Worm (Caenorhabditis elegans) whole organism, L3 larva: Measurements from ENCODE around the gene T20D4.7.
"Not testable (repeated sequence)": the region's sequence is repeated elsewhere in the genome, so short reads cannot be mapped to it uniquely, and the experiment has no call there.

Experiments used
- R02D3.7 ChIP-seq: fragments of 150-350 bp; optimal IDR thresholded peaks from 2 replicates; lab custom pipeline; 2014; ENCODE audit warnings: missing biosample characterization, missing genetic modification characterization
- ZK546.5 ChIP-seq: sonication (generic microtip); optimal IDR thresholded peaks from 2 replicates; lab custom pipeline; 2017; ENCODE audit warnings: missing biosample characterization, missing genetic modification characterization
- aly-2 ChIP-seq: fragments of 150-350 bp; optimal IDR thresholded peaks from 2 replicates; lab custom pipeline; 2014; ENCODE audit warnings: missing biosample characterization, missing genetic modification characterization
- ceh-28 ChIP-seq: fragments of 150-350 bp; optimal IDR thresholded peaks from 2 replicates; lab custom pipeline; 2014; ENCODE audit warnings: missing biosample characterization, missing genetic modification reagents, missing genetic modification characterization
- ceh-82 ChIP-seq: fragments of 150-350 bp; optimal IDR thresholded peaks from 2 replicates; lab custom pipeline; 2014; ENCODE audit warnings: missing biosample characterization, missing genetic modification characterization
- ceh-9 ChIP-seq: sonication (generic microtip); optimal IDR thresholded peaks from 2 replicates; lab custom pipeline; 2018; ENCODE audit warnings: missing biosample characterization, missing genetic modification characterization
- daf-12 ChIP-seq: fragments of 150-350 bp; optimal IDR thresholded peaks from 2 replicates; lab custom pipeline; 2014; ENCODE audit warnings: missing biosample characterization, missing genetic modification reagents, missing genetic modification characterization
- egl-5 ChIP-seq: fragments of 150-350 bp; optimal IDR thresholded peaks from 2 replicates; lab custom pipeline; 2017; ENCODE audit warnings: missing biosample characterization, missing genetic modification reagents, missing genetic modification characterization, inconsistent platforms
- elt-1 ChIP-seq: fragments of 150-350 bp; optimal IDR thresholded peaks from 2 replicates; lab custom pipeline; 2014; ENCODE audit warnings: missing biosample characterization, missing genetic modification characterization
- elt-2 ChIP-seq: sonication (generic microtip); optimal IDR thresholded peaks from 2 replicates; lab custom pipeline; 2016; ENCODE audit warnings: missing genetic modification reagents, mild to moderate bottlenecking, missing genetic modification characterization, missing compliant biosample characterization
- elt-3 ChIP-seq, 3 experiments: fragments of 150-350 bp in 1 of 3; sonication (generic microtip) in 2 of 3; optimal IDR thresholded peaks; 2 replicates in 2 of 3; 4 replicates in 1 of 3; lab custom pipeline; 2014 to 2017; ENCODE audit warnings: missing biosample characterization in 3 of 3, missing genetic modification characterization in 3 of 3
- eor-1 ChIP-seq, 2 experiments: fragments of 150-350 bp; optimal IDR thresholded peaks; 2 replicates each; lab custom pipeline; 2014 to 2018; ENCODE audit warnings: missing biosample characterization in 2 of 2, missing genetic modification characterization in 2 of 2
- fkh-10 ChIP-seq: sonication (generic microtip); optimal IDR thresholded peaks from 2 replicates; lab custom pipeline; 2017; ENCODE audit warnings: missing biosample characterization, missing genetic modification reagents, missing genetic modification characterization
- fkh-2 ChIP-seq: fragments of 150-350 bp; optimal IDR thresholded peaks from 2 replicates; lab custom pipeline; 2014; ENCODE audit warnings: missing biosample characterization, missing genetic modification reagents, missing genetic modification characterization
- hmg-11 ChIP-seq: sonication (generic microtip); optimal IDR thresholded peaks from 2 replicates; lab custom pipeline; 2016; ENCODE audit warnings: missing genetic modification characterization, missing compliant biosample characterization
- jun-1 ChIP-seq: fragments of 150-350 bp; optimal IDR thresholded peaks from 2 replicates; lab custom pipeline; 2014; ENCODE audit warnings: missing biosample characterization, missing genetic modification reagents, missing genetic modification characterization
- lin-15B ChIP-seq: fragments of 150-350 bp; optimal IDR thresholded peaks from 2 replicates; lab custom pipeline; 2014; ENCODE audit warnings: missing biosample characterization, missing genetic modification characterization
- lsy-12 ChIP-seq: sonication (generic microtip); optimal IDR thresholded peaks from 2 replicates; lab custom pipeline; 2016; ENCODE audit warnings: mild to moderate bottlenecking, missing genetic modification characterization, missing compliant biosample characterization
- mdl-1 ChIP-seq: fragments of 150-350 bp; optimal IDR thresholded peaks from 2 replicates; lab custom pipeline; 2014; ENCODE audit warnings: missing biosample characterization, missing genetic modification characterization
- nfya-1 ChIP-seq: sonication (generic microtip); optimal IDR thresholded peaks from 2 replicates; lab custom pipeline; 2017; ENCODE audit warnings: missing genetic modification characterization, mild to moderate bottlenecking, missing compliant biosample characterization, antibody characterized with exemption, moderate library complexity; ENCODE audit not compliant: insufficient read depth
- nhr-12 ChIP-seq: fragments of 150-350 bp; optimal IDR thresholded peaks from 2 replicates; lab custom pipeline; 2014; ENCODE audit warnings: missing biosample characterization, missing genetic modification characterization
- nhr-237 ChIP-seq: fragments of 150-350 bp; optimal IDR thresholded peaks from 2 replicates; lab custom pipeline; 2014; ENCODE audit warnings: missing biosample characterization, missing genetic modification characterization
- nhr-25 ChIP-seq: sonication (generic microtip); optimal IDR thresholded peaks from 2 replicates; lab custom pipeline; 2017; ENCODE audit warnings: missing biosample characterization, missing genetic modification characterization
- nhr-28 ChIP-seq: fragments of 150-350 bp; optimal IDR thresholded peaks from 2 replicates; lab custom pipeline; 2014; ENCODE audit warnings: missing biosample characterization, missing genetic modification characterization
- nhr-43 ChIP-seq: sonication (generic microtip); optimal IDR thresholded peaks from 2 replicates; lab custom pipeline; 2016; ENCODE audit warnings: mild to moderate bottlenecking, missing genetic modification characterization, missing compliant biosample characterization; ENCODE audit not compliant: poor library complexity, severe bottlenecking
- nhr-67 ChIP-seq: fragments of 150-350 bp; optimal IDR thresholded peaks from 2 replicates; lab custom pipeline; 2014; ENCODE audit warnings: missing biosample characterization, missing genetic modification characterization
- nhr-76 ChIP-seq: fragments of 150-350 bp; sonication (generic microtip); optimal IDR thresholded peaks from 5 replicates; lab custom pipeline; 2014; ENCODE audit warnings: missing biosample characterization, missing genetic modification characterization
- nhr-77 ChIP-seq: fragments of 150-350 bp; optimal IDR thresholded peaks from 2 replicates; lab custom pipeline; 2014; ENCODE audit warnings: missing biosample characterization, missing genetic modification characterization
- pha-4 ChIP-seq: fragments of 150-350 bp; optimal IDR thresholded peaks from 2 replicates; lab custom pipeline; 2014; ENCODE audit warnings: missing biosample characterization, missing genetic modification reagents, missing genetic modification characterization
- sea-2 ChIP-seq: fragments of 150-350 bp; sonication (generic microtip); optimal IDR thresholded peaks from 4 replicates; lab custom pipeline; 2014; ENCODE audit warnings: missing biosample characterization, missing genetic modification reagents, missing genetic modification characterization
- skn-1 ChIP-seq: fragments of 150-350 bp; optimal IDR thresholded peaks from 2 replicates; lab custom pipeline; 2014; ENCODE audit warnings: missing biosample characterization, missing genetic modification characterization
- snpc-4 ChIP-seq: fragments of 150-350 bp; optimal IDR thresholded peaks from 2 replicates; lab custom pipeline; 2014; ENCODE audit warnings: missing biosample characterization, missing genetic modification characterization
- unc-39 ChIP-seq: sonication (generic microtip); optimal IDR thresholded peaks from 4 replicates; lab custom pipeline; 2017; ENCODE audit warnings: missing biosample characterization, missing genetic modification characterization
- unc-62 ChIP-seq: fragments of 150-350 bp; sonication (generic microtip); optimal IDR thresholded peaks from 4 replicates; lab custom pipeline; 2014; ENCODE audit warnings: missing biosample characterization, missing genetic modification reagents, missing genetic modification characterization
- ztf-11 ChIP-seq: fragments of 150-350 bp; optimal IDR thresholded peaks from 2 replicates; lab custom pipeline; 2014; ENCODE audit warnings: missing biosample characterization, missing genetic modification characterization

The T20D4.7 gene

DNA sequence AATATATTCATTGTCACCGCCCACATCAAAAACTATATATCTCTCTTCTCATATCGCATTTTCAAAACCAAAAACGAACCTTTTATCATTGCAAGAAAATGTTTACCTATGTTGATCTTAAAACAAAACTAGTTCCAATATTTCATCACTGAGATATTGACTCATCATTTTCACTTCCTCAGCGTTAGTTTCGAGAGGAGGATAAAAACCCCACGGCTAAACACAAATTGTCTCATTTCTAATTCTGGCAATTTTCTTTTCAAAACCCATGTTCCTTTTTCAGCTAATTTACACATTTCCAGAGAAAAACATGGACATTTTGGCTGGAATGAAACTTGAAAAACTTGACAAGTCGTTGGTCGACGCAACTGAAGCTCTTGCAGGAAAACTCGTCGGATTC, at the start of gene T20D4.7:
TSS of gene T20D4.7 (plus strand) at position 301 of the 400 bp plus-strand sequence.
- TF ChIP-seq R02D3.7 (tag; lab: Kevin White, UChicago) = no peak
- no peak for TF ChIP-seq fkh-10 (GFP tag; lab: Kevin White, UChicago)
- no peak for TF ChIP-seq ceh-82
- TF ChIP-seq skn-1 = no peak
- TF ChIP-seq daf-12 (tag; lab: Kevin White, UChicago) = no peak
- no peak for TF ChIP-seq nhr-43 (tag; lab: Kevin White, UChicago)
- TF ChIP-seq elt-3 (tag; optimal IDR thresholded peaks at IDR 0.05; lab: Kevin White, UChicago) = no peak
- no peak for TF ChIP-seq ceh-28 (tag; lab: Kevin White, UChicago)
- no peak for TF ChIP-seq ceh-9
- no peak for TF ChIP-seq pha-4 (tag; lab: Kevin White, UChicago)
- no peak for TF ChIP-seq snpc-4 (tag; lab: Kevin White, UChicago)
- TF ChIP-seq elt-2 (tag; lab: Kevin White, UChicago) = no peak

DNA sequence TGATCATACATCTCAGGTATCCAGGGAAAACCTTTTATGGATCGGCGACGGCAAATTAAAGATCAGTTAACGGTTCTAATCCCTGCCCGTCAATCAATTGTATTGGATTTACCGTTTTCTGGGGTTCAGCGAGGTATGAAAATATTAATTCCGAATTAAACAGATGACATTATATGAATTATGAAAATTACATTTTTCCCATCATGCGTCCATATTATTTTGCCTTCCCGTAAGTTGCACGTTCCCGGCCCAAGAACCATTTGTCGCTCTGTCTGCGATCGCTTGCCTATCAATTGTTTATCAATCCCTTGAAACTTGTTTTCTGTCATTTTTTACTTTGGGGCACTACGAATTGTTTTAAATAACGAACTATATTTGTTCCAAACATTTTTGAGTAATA, 47.1 kb upstream of the T20D4.7 start:
- TF ChIP-seq pha-4 (tag; lab: Kevin White, UChicago) = no peak
- no peak for TF ChIP-seq aly-2 (tag; lab: Kevin White, UChicago)
- TF ChIP-seq elt-1 = no peak
- no peak for TF ChIP-seq nhr-77 (tag; lab: Kevin White, UChicago)
- no peak for TF ChIP-seq nhr-25 (tag; lab: Kevin White, UChicago)
- TF ChIP-seq daf-12 (tag; lab: Kevin White, UChicago) = no peak
- TF ChIP-seq unc-62 (GFP tag; lab: Kevin White, UChicago) = no peak

ce11 chrV:3362475-3362874, 46.2 kb upstream of the T20D4.7 start, which contains the start of gene C04E12.4:
Gene C04E12.4, plus strand, starts transcription at chrV:3362775.
- no peak for TF ChIP-seq ztf-11
- TF ChIP-seq nhr-237 (tag; lab: Kevin White, UChicago) = no peak
- TF ChIP-seq pha-4 (tag; lab: Kevin White, UChicago) = no peak
- TF ChIP-seq nhr-76 (tag; lab: Kevin White, UChicago) = no peak
- peak; percentile 3 for TF ChIP-seq nhr-25 (tag; lab: Kevin White, UChicago)

ce11 chrV:3367773-3368172, 40.9 kb upstream of the T20D4.7 start, which contains the start of gene C04E12.2:
Gene C04E12.2, plus strand, starts transcription at chrV:3368073.
- TF ChIP-seq ZK546.5; unc-39 (tag; lab: Kevin White, UChicago); elt-1: not testable (repeated sequence)

DNA sequence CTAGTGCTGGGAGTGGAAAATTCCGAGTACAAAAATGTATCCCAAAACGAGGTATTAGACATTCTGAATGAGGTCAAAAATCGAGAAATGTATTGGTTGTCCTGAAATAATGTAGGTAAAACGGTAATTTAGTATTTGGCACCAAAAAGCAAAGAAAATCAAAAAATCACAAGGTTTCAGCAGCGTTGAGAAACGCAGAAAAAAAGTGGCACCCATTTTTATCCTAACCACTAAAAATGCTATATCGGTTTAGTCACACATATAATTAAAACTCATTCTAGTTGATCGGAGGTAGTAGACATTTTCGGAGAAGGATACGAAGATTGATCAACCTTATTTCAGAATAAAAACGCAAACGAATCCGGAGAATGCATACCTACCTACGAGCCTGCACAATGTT, 36.0 kb upstream of the T20D4.7 start, which contains the start of gene srx-121:
TSS of gene srx-121 (minus strand) at position 101 of the 400 bp plus-strand sequence.
- TF ChIP-seq nhr-77 (tag; lab: Kevin White, UChicago) = no peak
- no peak for TF ChIP-seq nhr-12 (tag; lab: Kevin White, UChicago)
- TF ChIP-seq nhr-76 (tag; lab: Kevin White, UChicago) = no peak
- no peak for TF ChIP-seq sea-2 (GFP tag; lab: Kevin White, UChicago)
- TF ChIP-seq hmg-11 = no peak
- TF ChIP-seq jun-1 = no peak
- no peak for TF ChIP-seq egl-5 (tag; lab: Kevin White, UChicago)
- no peak for TF ChIP-seq unc-39 (tag; lab: Kevin White, UChicago)
- no peak for TF ChIP-seq lsy-12
- no peak for TF ChIP-seq nfya-1 (tag; lab: Kevin White, UChicago)
- TF ChIP-seq ceh-28 (tag; lab: Kevin White, UChicago) = no peak
- TF ChIP-seq, all 47 proteins: peak for 0

DNA sequence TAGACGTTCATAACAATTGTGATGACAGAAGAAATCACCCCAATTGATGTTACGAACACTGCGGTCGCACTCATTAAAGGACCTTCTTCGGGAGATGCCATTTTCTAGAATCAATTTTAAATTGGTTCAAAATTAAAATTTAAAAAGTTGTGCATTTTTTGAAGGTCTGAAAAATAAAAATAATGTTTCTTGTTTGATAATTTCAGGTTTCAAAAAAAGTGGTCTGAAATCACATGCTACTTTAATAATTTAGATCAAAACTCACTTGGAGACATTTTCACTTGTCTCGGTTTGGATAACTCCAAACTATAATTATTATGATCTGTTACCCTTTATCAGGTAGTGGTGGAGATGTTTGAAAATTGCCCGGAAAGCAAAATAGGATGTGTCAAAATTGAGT, 31.7 kb upstream of the T20D4.7 start, which contains the start of gene srbc-2:
TSS of gene srbc-2 (minus strand) at position 101 of the 400 bp plus-strand sequence.
- TF ChIP-seq aly-2 (tag; lab: Kevin White, UChicago) = no peak
- TF ChIP-seq mdl-1 (tag; lab: Kevin White, UChicago) = no peak
- no peak for TF ChIP-seq ceh-9
- no peak for TF ChIP-seq nhr-28 (tag; lab: Kevin White, UChicago)
- no peak for TF ChIP-seq eor-1 (tag; optimal IDR thresholded peaks at IDR 0.05; lab: Kevin White, UChicago)
- TF ChIP-seq hmg-11 = no peak
- TF ChIP-seq sea-2 (GFP tag; lab: Kevin White, UChicago) = no peak
- TF ChIP-seq R02D3.7 (tag; lab: Kevin White, UChicago) = no peak
- TF ChIP-seq unc-39 (tag; lab: Kevin White, UChicago) = no peak
- no peak for TF ChIP-seq nhr-77 (tag; lab: Kevin White, UChicago)
- TF ChIP-seq nhr-67 = no peak
- no peak for TF ChIP-seq skn-1
- TF ChIP-seq ztf-11 = no peak
- no peak for TF ChIP-seq nhr-43 (tag; lab: Kevin White, UChicago)
- TF ChIP-seq lin-15B = no peak
- TF ChIP-seq lsy-12 = no peak
- no peak for TF ChIP-seq fkh-10 (GFP tag; lab: Kevin White, UChicago)
- TF ChIP-seq egl-5 (tag; lab: Kevin White, UChicago) = no peak
- no peak for TF ChIP-seq fkh-2 (tag; lab: Kevin White, UChicago)
